Worm (Caenorhabditis elegans) whole organism, L4 larva: ENCODE measurements around the gene ZC373.2.

Experiments
- T26A8.4 ChIP-seq: fragments of 200-800 bp; sonication (Bioruptor generic); IDR thresholded peaks from 2 replicates; pipeline ENCODE4 v1.3.6; 2022; ENCODE audit warnings: missing genetic modification characterization, missing compliant biosample characterization
- Y5F2A.4 ChIP-seq: fragments of 200-800 bp; sonication (Bioruptor generic); optimal IDR thresholded peaks from 2 replicates; lab custom pipeline; 2018; ENCODE audit warnings: mild to moderate bottlenecking, missing genetic modification characterization, missing compliant biosample characterization
- aly-2 ChIP-seq: sonication (generic microtip); optimal IDR thresholded peaks from 2 replicates; lab custom pipeline; 2018; ENCODE audit warnings: missing biosample characterization, missing genetic modification characterization
- ceh-44 ChIP-seq: fragments of 200-800 bp; sonication (Bioruptor generic); IDR thresholded peaks from 2 replicates; pipeline ENCODE4 v1.3.6; 2022; ENCODE audit warnings: missing genetic modification reagents, missing genetic modification characterization, missing compliant biosample characterization
- fos-1 ChIP-seq: fragments of 150-350 bp; optimal IDR thresholded peaks from 2 replicates; lab custom pipeline; 2014; ENCODE audit warnings: missing biosample characterization, missing genetic modification characterization
- jun-1 ChIP-seq: fragments of 150-350 bp; optimal IDR thresholded peaks from 2 replicates; lab custom pipeline; 2014; ENCODE audit warnings: missing biosample characterization, missing genetic modification reagents, missing genetic modification characterization
- mep-1 ChIP-seq: fragments of 150-350 bp; sonication (generic microtip); optimal IDR thresholded peaks from 3 replicates; lab custom pipeline; 2014; ENCODE audit warnings: missing biosample characterization, missing genetic modification characterization
- nhr-11 ChIP-seq: fragments of 150-350 bp; optimal IDR thresholded peaks from 2 replicates; lab custom pipeline; 2014; ENCODE audit warnings: missing biosample characterization, missing genetic modification characterization
- nhr-42 ChIP-seq: fragments of 200-800 bp; sonication (Bioruptor generic); IDR thresholded peaks from 2 replicates; pipeline ENCODE4 v1.3.6; 2022; ENCODE audit warnings: missing genetic modification characterization, missing compliant biosample characterization
- nhr-48 ChIP-seq: sonication (generic microtip); optimal IDR thresholded peaks from 2 replicates; lab custom pipeline; 2016; ENCODE audit warnings: mild to moderate bottlenecking, missing genetic modification characterization, missing compliant biosample characterization
- nhr-6 ChIP-seq: fragments of 150-350 bp; optimal IDR thresholded peaks from 2 replicates; lab custom pipeline; 2014; ENCODE audit warnings: missing biosample characterization, missing genetic modification characterization
- rbr-2 ChIP-seq: sonication (generic microtip); optimal IDR thresholded peaks from 2 replicates; lab custom pipeline; 2016; ENCODE audit warnings: missing genotype, missing genetic modification characterization, missing compliant biosample characterization
- snpc-1.2 ChIP-seq: fragments of 200-800 bp; sonication (Bioruptor generic); IDR thresholded peaks from 2 replicates; pipeline ENCODE4 v1.3.6; 2022; ENCODE audit warnings: missing genetic modification reagents, missing genetic modification characterization, missing compliant biosample characterization
- tra-1 ChIP-seq: fragments of 200-800 bp; sonication (Bioruptor generic); IDR thresholded peaks from 2 replicates; pipeline ENCODE4 v1.3.6; 2022; ENCODE audit warnings: missing genetic modification reagents, missing genetic modification characterization, missing compliant biosample characterization
- unc-39 ChIP-seq: sonication (generic microtip); optimal IDR thresholded peaks from 2 replicates; lab custom pipeline; 2017; ENCODE audit warnings: missing biosample characterization, missing genetic modification characterization
- vab-7 ChIP-seq: fragments of 200-800 bp; sonication (Bioruptor generic); IDR thresholded peaks from 2 replicates; pipeline ENCODE4 v1.3.6; 2022; ENCODE audit warnings: missing genetic modification reagents, missing genetic modification characterization, missing compliant biosample characterization
- ztf-7 ChIP-seq: fragments of 150-350 bp; optimal IDR thresholded peaks from 2 replicates; lab custom pipeline; 2014; ENCODE audit warnings: missing biosample characterization, missing genetic modification characterization

Gene ZC373.2

ce11 chrX:10008664-10009063, 49.6 kb downstream of the ZC373.2 start, which contains the start of gene F19C6.3:
Gene F19C6.3, minus strand, starts transcription at chrX:10008764.
- TF ChIP-seq ztf-7 (no peak), nhr-42 (no peak), nhr-48 (tag; lab: Kevin White, UChicago) (no peak), aly-2 (tag; lab: Kevin White, UChicago) (no peak), snpc-1.2 (GFP tag; lab: Robert Waterston, UW) (no peak), unc-39 (tag; lab: Kevin White, UChicago) (no peak), vab-7 (no peak), rbr-2 (tag; lab: Kevin White, UChicago) (no peak), tra-1 (GFP tag; lab: Robert Waterston, UW) (no peak), mep-1 (no peak), Y5F2A.4 (GFP tag; lab: Kevin White, UChicago) (no peak), T26A8.4 (GFP tag; lab: Robert Waterston, UW) (no peak), nhr-11 (no peak), jun-1 (tag; lab: Kevin White, UChicago) (no peak), fos-1 (tag; lab: Kevin White, UChicago) (no peak), nhr-6 (no peak), ceh-44 (GFP tag; lab: Robert Waterston, UW) (no peak)
